2 fruit fly cellular contexts compared by ENCODE assay signal in the genomic region with DNA sequence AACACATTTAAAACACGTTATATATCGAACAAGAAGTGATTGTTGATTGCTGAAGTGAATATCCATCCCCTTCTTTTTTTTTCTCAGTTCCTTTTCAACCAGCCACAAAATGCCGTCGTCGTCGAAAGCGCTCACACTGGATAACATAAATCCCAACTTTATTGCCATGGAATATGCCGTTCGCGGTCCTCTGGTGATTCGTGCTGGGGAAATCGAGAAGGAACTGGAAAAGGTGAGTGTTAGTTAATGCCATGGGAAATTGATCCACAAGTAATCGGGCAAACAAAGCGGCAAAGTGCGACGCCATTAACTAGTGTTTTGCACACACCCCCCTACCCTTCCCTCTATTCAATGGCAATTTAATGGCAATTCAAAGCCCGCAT.
TF ChIP-seq lines count a peak whose summit lies in the region.

No protein-coding gene starts in this region.

- TF ChIP-seq CTCF in whole organism, embryonic (GFP tag; optimal IDR thresholded peaks at IDR 0.05; lab: Kevin White, UChicago), result no peak

TF ChIP-seq in whole organism, adult, 20 proteins besides CTCF, POLR2A, EP300 and RAD21:
- TF ChIP-seq CG12768 (GFP tag; optimal IDR thresholded peaks at IDR 0.05; lab: Kevin White, UChicago), result peak; percentile 29
- TF ChIP-seq Clk (GFP tag; optimal IDR thresholded peaks at IDR 0.05; lab: Kevin White, UChicago), result no peak
- peak; percentile 94 for TF ChIP-seq pad (GFP tag; optimal IDR thresholded peaks at IDR 0.05; lab: Kevin White, UChicago)

TF ChIP-seq in whole organism, embryonic, 481 proteins besides CTCF, POLR2A, EP300 and RAD21:
- no peak for TF ChIP-seq ac (GFP tag; optimal IDR thresholded peaks at IDR 0.05; lab: Kevin White, UChicago)
- no peak for TF ChIP-seq gfzf (GFP tag; optimal IDR thresholded peaks at IDR 0.05; lab: Kevin White, UChicago)
- TF ChIP-seq CG3281 (GFP tag; optimal IDR thresholded peaks at IDR 0.05; lab: Kevin White, UChicago), result no peak
- peak; percentile 14 for TF ChIP-seq sens (GFP tag; lab: Kevin White, UChicago)
- TF ChIP-seq CG3838 (GFP tag; optimal IDR thresholded peaks at IDR 0.05; lab: Kevin White, UChicago), result no peak
- no peak for TF ChIP-seq CG12155 (GFP tag; optimal IDR thresholded peaks at IDR 0.05; lab: Kevin White, UChicago)
- no peak for TF ChIP-seq CG3163 (GFP tag; optimal IDR thresholded peaks at IDR 0.05; lab: Kevin White, UChicago)
- peak; percentile 38; the same call in 1 of the 2 replicates for TF ChIP-seq rib (GFP tag; IDR thresholded peaks at IDR 0.05; lab: Robert Waterston, UW)
- TF ChIP-seq Tbp (GFP tag; optimal IDR thresholded peaks at IDR 0.05; lab: Kevin White, UChicago), result no peak
- TF ChIP-seq Lhr (GFP tag; optimal IDR thresholded peaks at IDR 0.05; lab: Kevin White, UChicago), result no peak
- TF ChIP-seq lmd (GFP tag; IDR thresholded peaks at IDR 0.05; lab: Robert Waterston, UW), result no peak
- no peak for TF ChIP-seq Chrac-16 (GFP tag; optimal IDR thresholded peaks at IDR 0.05; lab: Kevin White, UChicago)
- no peak for TF ChIP-seq jing (GFP tag; optimal IDR thresholded peaks at IDR 0.05; lab: Kevin White, UChicago)
- no peak for TF ChIP-seq CG6689 (GFP tag; IDR thresholded peaks at IDR 0.05; lab: Robert Waterston, UW)
- TF ChIP-seq CG15514 (GFP tag; optimal IDR thresholded peaks at IDR 0.05; lab: Kevin White, UChicago), result no peak
- 0 out of 3 replicates have a peak, but pooled peaks have one; percentile 6 for TF ChIP-seq ci (GFP tag; IDR thresholded peaks at IDR 0.05; lab: Robert Waterston, UW)
- TF ChIP-seq Gsc (GFP tag; IDR thresholded peaks at IDR 0.05; lab: Robert Waterston, UW), result no peak
- TF ChIP-seq Adf1 (GFP tag; IDR thresholded peaks at IDR 0.05; lab: Robert Waterston, UW), result peak; percentile 35; the same call in 1 of the 2 replicates
- TF ChIP-seq eve (GFP tag; optimal IDR thresholded peaks at IDR 0.05; lab: Kevin White, UChicago), result no peak
- no peak for TF ChIP-seq CG12104 (GFP tag; optimal IDR thresholded peaks at IDR 0.05; lab: Kevin White, UChicago)
- no peak for TF ChIP-seq hb (GFP tag; IDR thresholded peaks at IDR 0.05; lab: Robert Waterston, UW; ENCODE audit: partially characterized antibody)
- no peak for TF ChIP-seq Camta (GFP tag; optimal IDR thresholded peaks at IDR 0.05; lab: Kevin White, UChicago)
